Worm (Caenorhabditis elegans) whole organism, young adult: ENCODE measurements around the gene C40H1.8.

Source experiments
- B0336.3 ChIP-seq: fragments of 200-800 bp; sonication (Bioruptor generic); IDR thresholded peaks from 2 replicates; pipeline ENCODE4 v1.3.6; 2022; ENCODE audit warnings: missing genetic modification characterization, missing compliant biosample characterization
- C17E4.6 ChIP-seq: fragments of 200-800 bp; sonication (Bioruptor generic); IDR thresholded peaks from 2 replicates; pipeline ENCODE4 v1.3.6; 2022; ENCODE audit warnings: missing genetic modification reagents, missing genetic modification characterization, missing compliant biosample characterization
- F23B12.7 ChIP-seq: sonication (generic microtip); optimal IDR thresholded peaks from 2 replicates; lab custom pipeline; 2017; ENCODE audit warnings: missing genetic modification characterization, mild to moderate bottlenecking, missing compliant biosample characterization, antibody characterized with exemption, moderate library complexity; ENCODE audit not compliant: insufficient read depth
- F37B4.10 ChIP-seq: fragments of 200-800 bp; sonication (Bioruptor generic); IDR thresholded peaks from 2 replicates; pipeline ENCODE4 v1.3.6; 2022; ENCODE audit warnings: missing genetic modification characterization, missing compliant biosample characterization
- F57A8.1 ChIP-seq: fragments of 200-800 bp; sonication (Bioruptor generic); optimal IDR thresholded peaks from 2 replicates; lab custom pipeline; 2018; ENCODE audit warnings: mild to moderate bottlenecking, missing genetic modification characterization, moderate library complexity, missing compliant biosample characterization
- K11D2.4 ChIP-seq: fragments of 200-800 bp; sonication (Bioruptor generic); IDR thresholded peaks from 2 replicates; pipeline ENCODE4 v1.3.6; 2022; ENCODE audit warnings: missing genetic modification reagents, missing genetic modification characterization, missing compliant biosample characterization
- Y95B8A.8 ChIP-seq: fragments of 200-800 bp; sonication (Bioruptor generic); IDR thresholded peaks from 2 replicates; pipeline ENCODE4 v1.3.6; 2022; ENCODE audit warnings: missing genetic modification reagents, missing genetic modification characterization, missing compliant biosample characterization
- aptf-2 ChIP-seq: fragments of 200-800 bp; sonication (Bioruptor generic); conservative IDR thresholded peaks from 2 replicates; pipeline ENCODE4 v1.3.6; 2022; ENCODE audit warnings: missing genetic modification reagents, missing genetic modification characterization, missing compliant biosample characterization
- bed-2 ChIP-seq: fragments of 200-800 bp; sonication (Bioruptor generic); IDR thresholded peaks from 2 replicates; pipeline ENCODE4 v1.3.6; 2022; ENCODE audit warnings: missing genetic modification reagents, missing genetic modification characterization, missing compliant biosample characterization
- cebp-1 ChIP-seq, 2 experiments: fragments of 200-800 bp in 1 of 2; sonication (Bioruptor generic) in 1 of 2; sonication (generic microtip) in 1 of 2; IDR thresholded peaks in 1 of 2; optimal IDR thresholded peaks in 1 of 2; 2 replicates each; pipeline versions ENCODE4 v1.3.6 to Lab custom; 2017 to 2022; ENCODE audit warnings: missing compliant biosample characterization in 2 of 2, missing genetic modification characterization in 2 of 2, mild to moderate bottlenecking in 1 of 2, missing genetic modification reagents in 1 of 2, moderate library complexity in 1 of 2
- ceh-100 ChIP-seq: fragments of 200-800 bp; sonication (Bioruptor generic); IDR thresholded peaks from 2 replicates; pipeline ENCODE4 v1.3.6; 2022; ENCODE audit warnings: missing genetic modification reagents, missing genetic modification characterization, missing compliant biosample characterization
- ceh-40 ChIP-seq: fragments of 200-800 bp; sonication (Bioruptor generic); IDR thresholded peaks from 2 replicates; pipeline ENCODE4 v1.3.6; 2022; ENCODE audit warnings: missing genetic modification characterization, missing compliant biosample characterization
- ceh-91 ChIP-seq: fragments of 200-800 bp; sonication (Bioruptor generic); IDR thresholded peaks from 2 replicates; pipeline ENCODE4 v1.3.6; 2022; ENCODE audit warnings: missing genetic modification reagents, missing genetic modification characterization, missing compliant biosample characterization
- egl-44 ChIP-seq: fragments of 200-800 bp; sonication (Bioruptor generic); IDR thresholded peaks from 2 replicates; pipeline ENCODE4 v1.3.6; 2022; ENCODE audit warnings: missing genetic modification reagents, missing genetic modification characterization, missing compliant biosample characterization
- ekl-4 ChIP-seq: fragments of 200-800 bp; sonication (Bioruptor generic); IDR thresholded peaks from 2 replicates; pipeline ENCODE4 v1.3.6; 2022; ENCODE audit warnings: missing genetic modification reagents, missing genetic modification characterization, missing compliant biosample characterization
- him-1 ChIP-seq: sonication (generic microtip); optimal IDR thresholded peaks from 2 replicates; lab custom pipeline; 2016; ENCODE audit warnings: missing genotype, missing genetic modification reagents, missing genetic modification characterization, missing compliant biosample characterization
- hlh-12 ChIP-seq: sonication (generic microtip); optimal IDR thresholded peaks from 2 replicates; lab custom pipeline; 2016; ENCODE audit warnings: missing genetic modification characterization, missing compliant biosample characterization
- hmg-1.2 ChIP-seq: fragments of 200-800 bp; sonication (Bioruptor generic); IDR thresholded peaks from 2 replicates; pipeline ENCODE4 v1.3.6; 2022; ENCODE audit warnings: missing genetic modification reagents, missing genetic modification characterization, missing compliant biosample characterization
- lin-26 ChIP-seq: fragments of 200-800 bp; sonication (Bioruptor generic); IDR thresholded peaks from 2 replicates; pipeline ENCODE4 v1.3.6; 2022; ENCODE audit warnings: missing genetic modification reagents, missing genetic modification characterization, missing compliant biosample characterization
- lin-40 ChIP-seq: sonication (generic microtip); optimal IDR thresholded peaks from 2 replicates; lab custom pipeline; 2016; ENCODE audit warnings: missing genetic modification characterization, mild to moderate bottlenecking, missing compliant biosample characterization, missing genotype, missing genetic modification reagents
- madf-10 ChIP-seq: sonication (generic microtip); optimal IDR thresholded peaks from 2 replicates; lab custom pipeline; 2016; ENCODE audit warnings: mild to moderate bottlenecking, missing genetic modification characterization, missing compliant biosample characterization
- mel-28 ChIP-seq: sonication (generic microtip); optimal IDR thresholded peaks from 2 replicates; lab custom pipeline; 2016; ENCODE audit warnings: borderline replicate concordance, mild to moderate bottlenecking, missing genetic modification characterization, missing compliant biosample characterization
- mxl-1 ChIP-seq: sonication (generic microtip); optimal IDR thresholded peaks from 2 replicates; lab custom pipeline; 2016; ENCODE audit warnings: missing genetic modification characterization, missing compliant biosample characterization
- nhr-80 ChIP-seq: sonication (generic microtip); optimal IDR thresholded peaks from 2 replicates; lab custom pipeline; 2016; ENCODE audit warnings: missing genetic modification characterization, missing compliant biosample characterization
- nhr-90 ChIP-seq: sonication (generic microtip); optimal IDR thresholded peaks from 2 replicates; lab custom pipeline; 2016; ENCODE audit warnings: missing genotype, mild to moderate bottlenecking, missing genetic modification characterization, missing compliant biosample characterization
- pbrm-1 ChIP-seq: fragments of 200-800 bp; sonication (Bioruptor generic); IDR thresholded peaks from 2 replicates; pipeline ENCODE4 v1.3.6; 2022; ENCODE audit warnings: missing genetic modification reagents, missing genetic modification characterization, missing compliant biosample characterization
- rec-8 ChIP-seq, 2 experiments: sonication (generic microtip); optimal IDR thresholded peaks; 2 replicates each; lab custom pipeline; 2016; ENCODE audit warnings: mild to moderate bottlenecking in 2 of 2, missing genetic modification characterization in 2 of 2, missing genetic modification reagents in 2 of 2, missing genotype in 2 of 2, missing biosample characterization in 1 of 2, missing compliant biosample characterization in 1 of 2, moderate library complexity in 1 of 2
- sea-2 ChIP-seq: fragments of 200-800 bp; sonication (Bioruptor generic); IDR thresholded peaks from 2 replicates; pipeline ENCODE4 v1.3.6; 2022; ENCODE audit warnings: missing genetic modification characterization, missing compliant biosample characterization
- snpc-1.3 ChIP-seq: sonication (generic microtip); optimal IDR thresholded peaks from 2 replicates; lab custom pipeline; 2017; ENCODE audit warnings: missing genetic modification characterization, mild to moderate bottlenecking, missing compliant biosample characterization, antibody characterized with exemption, moderate library complexity, missing genotype, missing genetic modification reagents; ENCODE audit not compliant: insufficient read depth
- unc-62 ChIP-seq: fragments of 150-350 bp; optimal IDR thresholded peaks from 2 replicates; lab custom pipeline; 2014; ENCODE audit warnings: missing biosample characterization, missing genetic modification reagents, missing genetic modification characterization
- zfh-2 ChIP-seq: fragments of 200-800 bp; sonication (Bioruptor generic); conservative IDR thresholded peaks from 2 replicates; pipeline ENCODE4 v1.3.6; 2022; ENCODE audit warnings: missing genetic modification reagents, missing genetic modification characterization, missing compliant biosample characterization
- ztf-25 ChIP-seq: fragments of 200-800 bp; sonication (Bioruptor generic); IDR thresholded peaks from 2 replicates; pipeline ENCODE4 v1.3.6; 2022; ENCODE audit warnings: missing genetic modification reagents, missing genetic modification characterization, missing compliant biosample characterization
- ztf-26 ChIP-seq: sonication (generic microtip); optimal IDR thresholded peaks from 2 replicates; lab custom pipeline; 2017; ENCODE audit warnings: missing genetic modification characterization, missing compliant biosample characterization
- ztf-28 ChIP-seq: fragments of 200-800 bp; sonication (Bioruptor generic); IDR thresholded peaks from 2 replicates; pipeline ENCODE4 v1.3.6; 2022; ENCODE audit warnings: missing genetic modification reagents, missing genetic modification characterization, missing compliant biosample characterization

Gene C40H1.8

DNA sequence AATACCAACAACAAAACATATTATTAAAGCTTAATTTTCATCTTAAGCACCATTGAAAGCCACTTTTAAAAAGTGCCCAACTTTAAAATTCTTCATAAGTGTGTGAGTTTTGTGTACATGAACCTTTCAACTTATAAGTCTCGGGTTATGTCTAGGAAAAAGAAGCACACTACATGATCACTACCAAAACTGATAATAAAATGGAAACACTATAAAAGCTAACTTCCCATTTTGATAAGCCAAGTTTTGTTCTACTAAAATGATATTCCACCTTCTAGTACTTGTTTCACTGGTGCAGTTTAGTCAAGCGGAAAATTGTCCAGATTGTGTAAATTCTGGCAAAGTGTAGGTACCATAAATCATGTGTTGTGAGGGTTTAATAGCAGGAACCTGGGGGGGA is at the start of gene C40H1.8:
Gene C40H1.8, plus strand, starts transcription at position 242 of the 400 bp plus-strand sequence.
- TF ChIP-seq F57A8.1, result no peak
- no peak for TF ChIP-seq ceh-91
- no peak for TF ChIP-seq nhr-80 (tag; lab: Kevin White, UChicago)
- no peak for TF ChIP-seq zfh-2 (GFP tag; lab: Robert Waterston, UW)
- TF ChIP-seq ekl-4 (GFP tag; lab: Robert Waterston, UW), result no peak
- no peak for TF ChIP-seq ztf-28
- TF ChIP-seq ztf-25 (GFP tag; lab: Robert Waterston, UW), result no peak
- no peak for TF ChIP-seq cebp-1 (GFP tag; IDR thresholded peaks at IDR 0.05; lab: Robert Waterston, UW)
- no peak for TF ChIP-seq cebp-1 (tag; optimal IDR thresholded peaks at IDR 0.05; lab: Kevin White, UChicago)
- TF ChIP-seq ceh-100 (GFP tag; lab: Robert Waterston, UW), result no peak
- no peak for TF ChIP-seq hlh-12 (tag; lab: Kevin White, UChicago)
- TF ChIP-seq F37B4.10, result no peak
- TF ChIP-seq snpc-1.3, result no peak
- TF ChIP-seq bed-2 (GFP tag; lab: Robert Waterston, UW), result no peak
- TF ChIP-seq F23B12.7, result no peak
- no peak for TF ChIP-seq B0336.3 (GFP tag; lab: Robert Waterston, UW)

DNA sequence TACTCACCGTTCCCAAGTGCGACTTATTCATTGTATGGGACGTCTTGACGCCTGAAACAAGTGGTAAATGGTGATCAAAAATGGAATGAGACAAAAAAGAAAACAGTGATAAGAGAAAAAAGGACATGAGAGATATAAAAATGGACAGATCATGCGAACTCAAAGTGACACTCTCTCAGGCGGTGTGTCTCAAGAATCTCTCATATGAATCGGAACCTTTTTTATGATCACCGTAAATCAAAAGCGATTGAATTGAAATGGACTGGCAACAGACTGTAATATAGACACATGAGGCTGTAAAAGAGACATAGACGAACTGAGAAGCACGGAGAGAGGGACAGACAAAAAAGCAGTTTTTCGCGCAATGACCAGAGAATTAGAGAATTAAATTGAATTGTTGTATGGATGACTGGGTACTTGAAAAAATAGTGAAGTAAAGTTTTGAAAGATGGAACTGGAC is 45.5 kb upstream of the C40H1.8 start, which contains the start of gene clip-1:
Gene clip-1, minus strand, starts transcription at position 51 of the 460 bp plus-strand sequence.
- TF ChIP-seq lin-40 (peak; percentile 42), cebp-1 (GFP tag; IDR thresholded peaks at IDR 0.05; lab: Robert Waterston, UW) (no peak), cebp-1 (tag; optimal IDR thresholded peaks at IDR 0.05; lab: Kevin White, UChicago) (peak; percentile 34), aptf-2 (GFP tag; lab: Robert Waterston, UW) (no peak), hmg-1.2 (GFP tag; lab: Robert Waterston, UW) (peak; percentile 39; the same call in 1 of the 2 replicates), ztf-26 (tag; lab: Kevin White, UChicago) (peak; percentile 27), nhr-80 (tag; lab: Kevin White, UChicago) (peak; percentile 52)
- TF ChIP-seq, all 124 proteins: peak for 5

DNA sequence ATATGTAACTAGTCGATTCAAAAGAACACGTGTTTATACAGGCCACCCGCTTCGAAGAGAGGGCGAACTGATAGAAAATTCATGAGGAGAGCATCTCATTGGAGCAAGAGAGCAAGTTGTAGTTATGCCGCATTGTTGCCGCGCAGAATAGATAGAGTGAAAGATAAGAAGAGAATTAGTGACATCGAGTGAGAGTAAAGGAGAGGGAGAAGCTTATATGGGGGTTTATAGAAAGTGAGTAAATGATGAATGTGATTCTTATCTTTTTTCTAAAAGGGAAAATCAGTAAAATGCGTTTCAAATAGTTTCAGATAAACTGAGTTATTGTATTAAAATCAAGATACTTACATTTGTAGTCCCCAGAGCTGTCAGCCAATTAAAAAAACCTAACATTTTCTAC is 44.3 kb upstream of the C40H1.8 start:
- TF ChIP-seq unc-62 (no peak), nhr-80 (tag; lab: Kevin White, UChicago) (peak; percentile 29)

DNA sequence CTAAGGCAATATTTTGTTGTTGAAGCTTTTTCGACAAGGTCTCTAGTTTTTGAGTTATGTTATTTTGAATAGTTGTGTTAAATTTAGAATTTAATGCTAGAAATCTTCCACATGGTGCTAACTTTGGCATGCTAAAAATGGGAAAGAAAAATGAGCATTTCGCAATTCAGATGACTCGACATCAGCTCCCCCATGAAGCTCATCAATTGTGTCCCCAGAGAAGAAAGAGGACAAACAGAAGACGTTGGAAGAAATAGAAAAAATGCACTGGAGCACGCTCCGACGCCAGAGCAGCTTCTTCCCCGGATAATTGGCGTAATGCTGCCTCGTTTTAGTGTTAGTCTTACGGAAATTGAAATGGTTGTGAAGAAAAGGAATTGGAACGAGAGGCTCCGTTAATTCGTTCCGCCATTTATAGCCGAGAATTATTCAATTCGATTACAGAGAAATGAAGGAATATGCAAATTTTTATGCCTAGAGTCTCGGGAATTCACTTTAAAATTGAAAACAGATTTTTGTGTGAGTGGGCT is 43.1 kb upstream of the C40H1.8 start:
- TF ChIP-seq rec-8 (tag; optimal IDR thresholded peaks at IDR 0.05; lab: Kevin White, UChicago) (no peak), mxl-1 (tag; lab: Kevin White, UChicago) (no peak), ceh-40 (GFP tag; lab: Robert Waterston, UW) (no peak), aptf-2 (GFP tag; lab: Robert Waterston, UW) (no peak), K11D2.4 (GFP tag; lab: Robert Waterston, UW) (no peak), madf-10 (tag; lab: Kevin White, UChicago) (no peak), nhr-90 (tag; lab: Kevin White, UChicago) (no peak), sea-2 (no peak), mel-28 (no peak), him-1 (no peak)

DNA sequence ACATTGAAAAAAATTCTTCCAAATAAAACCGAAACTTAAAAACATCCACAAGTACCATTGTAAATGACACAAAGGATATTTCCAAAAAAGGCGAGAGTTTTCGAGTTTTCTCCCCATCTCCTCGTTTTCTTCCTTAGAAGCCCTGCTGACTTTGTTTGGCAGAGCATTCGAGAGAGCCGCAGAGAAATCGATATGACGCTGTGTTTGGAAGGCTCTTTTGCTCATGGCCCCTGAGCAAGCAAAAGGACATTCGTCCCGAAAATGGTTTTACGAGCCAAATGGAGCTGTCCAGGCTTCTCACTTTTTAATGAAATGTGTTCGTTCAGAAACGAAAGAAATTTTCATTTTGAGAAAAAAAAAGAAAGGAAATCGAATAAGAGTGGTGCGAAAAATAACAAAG is 42.4 kb upstream of the C40H1.8 start:
- TF ChIP-seq C17E4.6, result no peak
- no peak for TF ChIP-seq egl-44 (GFP tag; lab: Robert Waterston, UW)
- 0 out of 2 replicates have a peak, but pooled peaks have one; percentile 7 for TF ChIP-seq pbrm-1 (GFP tag; lab: Robert Waterston, UW)
- TF ChIP-seq Y95B8A.8, result 0 out of 2 replicates have a peak, but pooled peaks have one; percentile 31
- no peak for TF ChIP-seq lin-26 (GFP tag; lab: Robert Waterston, UW)
- TF ChIP-seq, all 124 proteins: peak for 2
